Worm (Caenorhabditis elegans): ENCODE data around the gene sup-37.

sup-37 gene

ce11 chrV:8781164-8781563 lies 5.2 kb upstream of the sup-37 start:
- TF ChIP-seq nhr-80 (tag; optimal IDR thresholded peaks at IDR 0.05), result peak; percentile 33
- TF ChIP-seq bed-2 (GFP tag; IDR thresholded peaks at IDR 0.05), result no peak

ce11 chrV:8782112-8782511 lies 4.2 kb upstream of the sup-37 start:
- TF ChIP-seq ceh-27 (GFP tag; optimal IDR thresholded peaks at IDR 0.05), result peak; percentile 8
- TF ChIP-seq athp-1 (tag; optimal IDR thresholded peaks at IDR 0.05), result no peak

DNA sequence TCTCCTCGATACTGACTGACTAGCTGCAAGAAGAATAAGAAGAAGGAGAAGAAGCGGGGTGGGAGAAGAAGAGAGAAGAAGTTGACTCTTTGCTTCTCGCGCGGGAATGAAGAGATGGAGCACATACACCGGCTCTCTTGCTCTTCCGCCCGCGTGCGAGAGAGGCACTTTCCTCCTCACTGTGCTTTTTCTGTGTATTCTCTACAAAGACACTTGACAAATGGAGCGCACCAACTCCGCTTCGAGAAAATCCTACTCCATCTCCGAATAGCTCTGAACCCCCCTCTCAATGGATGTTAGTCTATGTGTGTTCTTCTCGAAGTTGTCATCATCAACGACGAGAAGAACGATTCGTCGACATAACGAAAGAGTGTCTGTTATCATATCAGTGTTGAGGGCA lies 1.9 kb upstream of the sup-37 start:
- TF ChIP-seq T26A5.8 (tag; optimal IDR thresholded peaks at IDR 0.05) (no peak), hsf-1 (GFP tag; IDR thresholded peaks at IDR 0.05) (no peak), cebp-1 (GFP tag; IDR thresholded peaks at IDR 0.05) (no peak), cebp-1 (tag; optimal IDR thresholded peaks at IDR 0.05) (no peak), snpc-4 (GFP tag; optimal IDR thresholded peaks at IDR 0.05) (no peak), snpc-4 (tag; optimal IDR thresholded peaks at IDR 0.05) (no peak), tbp1 (GFP tag; optimal IDR thresholded peaks at IDR 0.05) (no peak), nhr-80 (tag; optimal IDR thresholded peaks at IDR 0.05) (peak; percentile 11), egl-44 (GFP tag; IDR thresholded peaks at IDR 0.05) (no peak), athp-1 (tag; optimal IDR thresholded peaks at IDR 0.05) (no peak), zfh-2 (GFP tag; conservative IDR thresholded peaks at IDR 0.05) (peak; percentile 73)

DNA sequence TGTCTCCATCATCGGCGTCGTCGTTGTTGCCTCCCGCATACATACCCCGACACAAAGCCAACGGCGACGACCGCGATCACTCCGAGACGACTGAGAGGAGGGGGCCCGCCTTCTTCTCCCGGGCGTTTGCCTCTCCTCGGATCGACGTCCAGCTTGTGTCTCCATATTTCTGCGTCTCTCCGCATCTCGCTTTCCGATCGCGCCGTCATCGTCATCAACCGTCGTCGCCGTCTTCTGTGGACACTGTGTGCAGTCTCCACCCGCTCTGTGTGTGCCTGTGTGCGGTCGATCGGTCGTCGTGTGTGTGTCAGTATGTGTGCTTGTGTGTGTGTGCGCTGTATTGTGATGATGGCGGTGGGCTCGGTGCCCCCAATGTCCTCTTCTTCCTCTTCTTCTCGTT lies 819 bp upstream of the sup-37 start:
- TF ChIP-seq K12H6.12 (tag; optimal IDR thresholded peaks at IDR 0.05) (peak; percentile 54), madf-8 (GFP tag; conservative IDR thresholded peaks at IDR 0.05) (no peak), F10E7.11 (tag; optimal IDR thresholded peaks at IDR 0.05) (no peak), attf-5 (GFP tag; optimal IDR thresholded peaks at IDR 0.05) (peak; percentile 68), him-1 (tag; optimal IDR thresholded peaks at IDR 0.05) (no peak), ztf-26 (tag; optimal IDR thresholded peaks at IDR 0.05) (no peak), hrde-1 (tag; optimal IDR thresholded peaks at IDR 0.05; ENCODE audit: borderline replicate concordance) (no peak), lir-1 (GFP tag; conservative IDR thresholded peaks at IDR 0.05) (no peak), ets-4 (GFP tag; optimal IDR thresholded peaks at IDR 0.05) (no peak), F22D6.2 (tag; optimal IDR thresholded peaks at IDR 0.05) (no peak), hmg-1.2 (GFP tag; IDR thresholded peaks at IDR 0.05) (0 out of 2 replicates have a peak, but pooled peaks have one; percentile 31), cebp-1 (GFP tag; IDR thresholded peaks at IDR 0.05) (no peak), cebp-1 (tag; optimal IDR thresholded peaks at IDR 0.05) (peak; percentile 61), atf-7 (tag; optimal IDR thresholded peaks at IDR 0.05) (no peak), F39B2.1 (GFP tag; IDR thresholded peaks at IDR 0.05) (no peak), rpc-1 (optimal IDR thresholded peaks at IDR 0.05) (no peak), rpc-1 (tag; optimal IDR thresholded peaks at IDR 0.05) (no peak), nhr-80 (tag; optimal IDR thresholded peaks at IDR 0.05) (peak; percentile 75), F57A8.1 (GFP tag; optimal IDR thresholded peaks at IDR 0.05) (no peak), ZK185.1 (tag; optimal IDR thresholded peaks at IDR 0.05; ENCODE audit: poor library complexity, severe bottlenecking) (no peak), Y67H2A.10 (GFP tag; conservative IDR thresholded peaks at IDR 0.05) (no peak), cebp-2 (GFP tag; IDR thresholded peaks at IDR 0.05) (no peak), hlh-26 (GFP tag; conservative IDR thresholded peaks at IDR 0.05) (no peak), Y53F4B.3 (GFP tag; IDR thresholded peaks at IDR 0.05) (no peak), lin-40 (tag; optimal IDR thresholded peaks at IDR 0.05) (peak; percentile 7), egrh-3 (GFP tag; IDR thresholded peaks at IDR 0.05) (peak; percentile 80; the same call in 1 of the 2 replicates), somi-1 (GFP tag; optimal IDR thresholded peaks at IDR 0.05) (no peak), zfh-2 (GFP tag; conservative IDR thresholded peaks at IDR 0.05) (peak; percentile 100), bed-2 (GFP tag; IDR thresholded peaks at IDR 0.05) (0 out of 2 replicates have a peak, but pooled peaks have one; percentile 47), akir-1 (GFP tag; optimal IDR thresholded peaks at IDR 0.05) (no peak), rec-8 (tag; optimal IDR thresholded peaks at IDR 0.05) (no peak), egl-18 (GFP tag; IDR thresholded peaks at IDR 0.05) (no peak), ztf-18 (tag; optimal IDR thresholded peaks at IDR 0.05) (peak; percentile 14), nfyb-1 (GFP tag; IDR thresholded peaks at IDR 0.05) (0 out of 2 replicates have a peak, but pooled peaks have one; percentile 57), T07F8.4 (tag; optimal IDR thresholded peaks at IDR 0.05) (no peak), mcd-1 (GFP tag; IDR thresholded peaks at IDR 0.05) (peak; percentile 58)
